Worm (Caenorhabditis elegans) whole organism, midembryonic: ENCODE measurements around the gene F10D7.11.

Experiments
- T22C8.4 ChIP-seq: fragments of 200-800 bp; sonication (Bioruptor generic); IDR thresholded peaks from 2 replicates; pipeline ENCODE4 v1.3.6; 2022; ENCODE audit warnings: missing genetic modification characterization, missing compliant biosample characterization
- ref-1 ChIP-seq: fragments of 200-800 bp; sonication (Bioruptor generic); conservative IDR thresholded peaks from 2 replicates; pipeline ENCODE4 v1.3.6; 2022; ENCODE audit warnings: missing genetic modification reagents, missing genetic modification characterization, missing compliant biosample characterization
- tab-1 ChIP-seq: fragments of 200-800 bp; sonication (Bioruptor generic); IDR thresholded peaks from 2 replicates; pipeline ENCODE4 v1.3.6; 2022; ENCODE audit warnings: missing genetic modification characterization, missing compliant biosample characterization
- ztf-29 ChIP-seq: fragments of 200-800 bp; sonication (Bioruptor generic); IDR thresholded peaks from 2 replicates; pipeline ENCODE4 v1.3.6; 2022; ENCODE audit warnings: missing genetic modification reagents, missing genetic modification characterization, missing compliant biosample characterization

F10D7.11 gene

DNA sequence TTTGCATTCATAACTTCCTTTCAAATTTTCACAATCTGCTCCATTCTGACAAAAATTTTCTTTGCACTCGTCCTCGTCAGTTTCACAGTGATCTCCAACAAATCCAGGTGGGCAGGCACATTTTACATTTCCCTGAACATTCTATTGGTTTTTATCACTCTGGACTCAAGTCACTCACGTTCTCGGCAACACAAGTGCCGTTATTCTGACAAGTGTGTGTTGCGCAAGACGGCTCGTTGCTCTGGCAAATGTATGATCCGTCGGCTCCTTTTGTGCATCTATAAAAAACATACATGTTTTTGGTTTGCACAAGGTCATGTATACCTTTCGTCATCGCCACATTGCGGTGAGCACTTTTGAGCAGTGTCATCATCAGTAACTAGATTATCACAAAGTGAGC, 50.0 kb downstream of the F10D7.11 start:
- no peak for TF ChIP-seq ref-1 (GFP tag; lab: Robert Waterston, UW)
- no peak for TF ChIP-seq ztf-29 (GFP tag; lab: Robert Waterston, UW)

DNA sequence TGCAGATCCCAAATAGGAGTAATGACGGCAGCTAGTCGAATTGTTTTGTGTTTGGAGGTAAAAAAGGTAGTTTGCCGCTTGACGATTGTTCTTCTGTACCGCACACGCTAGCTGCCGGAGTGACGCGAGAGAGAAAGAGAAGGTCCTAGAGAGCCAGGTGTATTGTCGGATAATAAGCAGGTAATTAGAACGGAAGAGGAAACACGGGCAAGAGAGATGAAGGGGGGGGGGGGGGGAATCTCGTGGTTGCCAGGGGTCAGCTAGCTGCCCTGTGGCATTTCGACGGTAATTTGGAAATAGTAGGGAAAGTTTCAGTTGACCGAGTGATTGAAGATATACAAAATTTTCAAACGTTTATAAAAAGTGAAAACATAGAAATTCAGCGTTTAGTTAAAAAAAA, 51.2 kb downstream of the F10D7.11 start, which contains the start of gene crb-1:
crb-1 (minus strand) TSS at position 147 of the 400 bp plus-strand sequence.
- TF ChIP-seq T22C8.4 (GFP tag; lab: Robert Waterston, UW) (no peak), tab-1 (no peak)
